Worm (Caenorhabditis elegans): ENCODE data around the gene srw-54.

- TF ChIP-seq lin-35 (GFP tag; optimal IDR thresholded peaks at IDR 0.05), result no peak
- no peak for TF ChIP-seq lsy-2 (tag; optimal IDR thresholded peaks at IDR 0.05)
- no peak for TF ChIP-seq aly-2 (tag; optimal IDR thresholded peaks at IDR 0.05)
- TF ChIP-seq nhr-28 (tag; optimal IDR thresholded peaks at IDR 0.05), result no peak
- no peak for TF ChIP-seq unc-62 (GFP tag; optimal IDR thresholded peaks at IDR 0.05)
- TF ChIP-seq unc-98 (GFP tag; IDR thresholded peaks at IDR 0.05), result no peak
- TF ChIP-seq pqm-1 (tag; optimal IDR thresholded peaks at IDR 0.05), result no peak
- no peak for TF ChIP-seq nhr-12 (tag; optimal IDR thresholded peaks at IDR 0.05)
These were observed 29.2 kb downstream of the srw-54 start for ce11 chrV:16640366-16640765.
